Worm (Caenorhabditis elegans) whole organism, young adult: Measurements from ENCODE around the gene fic-1.

Experiments
- B0019.2 ChIP-seq: fragments of 200-800 bp; sonication (Bioruptor generic); conservative IDR thresholded peaks from 2 replicates; pipeline ENCODE4 v1.3.6; 2022; ENCODE audit warnings: missing genetic modification reagents, missing genetic modification characterization, missing compliant biosample characterization
- D2030.7 ChIP-seq: fragments of 200-800 bp; sonication (Bioruptor generic); IDR thresholded peaks from 2 replicates; pipeline ENCODE4 v1.3.6; 2022; ENCODE audit warnings: missing genetic modification reagents, missing genetic modification characterization, missing compliant biosample characterization
- F23B12.7 ChIP-seq: sonication (generic microtip); optimal IDR thresholded peaks from 2 replicates; lab custom pipeline; 2017; ENCODE audit warnings: missing genetic modification characterization, mild to moderate bottlenecking, missing compliant biosample characterization, antibody characterized with exemption, moderate library complexity; ENCODE audit not compliant: insufficient read depth
- F37B4.10 ChIP-seq: fragments of 200-800 bp; sonication (Bioruptor generic); IDR thresholded peaks from 2 replicates; pipeline ENCODE4 v1.3.6; 2022; ENCODE audit warnings: missing genetic modification characterization, missing compliant biosample characterization
- F57A8.1 ChIP-seq: fragments of 200-800 bp; sonication (Bioruptor generic); optimal IDR thresholded peaks from 2 replicates; lab custom pipeline; 2018; ENCODE audit warnings: mild to moderate bottlenecking, missing genetic modification characterization, moderate library complexity, missing compliant biosample characterization
- K12H6.12 ChIP-seq: fragments of 200-800 bp; sonication (Bioruptor generic); optimal IDR thresholded peaks from 2 replicates; lab custom pipeline; 2018; ENCODE audit warnings: mild to moderate bottlenecking, missing genetic modification characterization, missing compliant biosample characterization
- Y53F4B.3 ChIP-seq: fragments of 200-800 bp; sonication (Bioruptor generic); IDR thresholded peaks from 2 replicates; pipeline ENCODE4 v1.3.6; 2022; ENCODE audit warnings: missing genetic modification reagents, missing genetic modification characterization, missing compliant biosample characterization
- ama-1 ChIP-seq, 3 experiments: fragments of 150-350 bp in 1 of 3; sonication (generic microtip) in 2 of 3; optimal IDR thresholded peaks; 2 replicates each; lab custom pipeline; 2014 to 2018; ENCODE audit warnings: missing biosample characterization in 2 of 3, missing genetic modification characterization in 2 of 3, missing genetic modification reagents in 2 of 3
- atf-7 ChIP-seq: sonication (generic microtip); optimal IDR thresholded peaks from 2 replicates; lab custom pipeline; 2017; ENCODE audit warnings: mild to moderate bottlenecking, missing genetic modification characterization, missing compliant biosample characterization
- chd-7 ChIP-seq: sonication (generic microtip); optimal IDR thresholded peaks from 2 replicates; lab custom pipeline; 2016; ENCODE audit warnings: mild to moderate bottlenecking, missing genetic modification characterization, moderate library complexity, missing compliant biosample characterization
- dpl-1 ChIP-seq: fragments of 150-350 bp; optimal IDR thresholded peaks from 2 replicates; lab custom pipeline; 2014; ENCODE audit warnings: missing biosample characterization, missing genetic modification reagents, missing genetic modification characterization
- ekl-4 ChIP-seq: fragments of 200-800 bp; sonication (Bioruptor generic); IDR thresholded peaks from 2 replicates; pipeline ENCODE4 v1.3.6; 2022; ENCODE audit warnings: missing genetic modification reagents, missing genetic modification characterization, missing compliant biosample characterization
- ets-4 ChIP-seq: fragments of 200-800 bp; sonication (Bioruptor generic); optimal IDR thresholded peaks from 2 replicates; lab custom pipeline; 2018; ENCODE audit warnings: mild to moderate bottlenecking, missing genetic modification characterization, missing compliant biosample characterization
- fkh-3 ChIP-seq: sonication (generic microtip); optimal IDR thresholded peaks from 2 replicates; lab custom pipeline; 2016; ENCODE audit warnings: mild to moderate bottlenecking, missing genetic modification characterization, missing compliant biosample characterization
- gei-17 ChIP-seq: fragments of 200-800 bp; sonication (Bioruptor generic); optimal IDR thresholded peaks from 2 replicates; lab custom pipeline; 2018; ENCODE audit warnings: mild to moderate bottlenecking, missing genetic modification characterization, missing compliant biosample characterization
- lag-1 ChIP-seq: fragments of 200-800 bp; sonication (Bioruptor generic); IDR thresholded peaks from 2 replicates; pipeline ENCODE4 v1.3.6; 2022; ENCODE audit warnings: missing genetic modification reagents, missing genetic modification characterization, missing compliant biosample characterization
- lin-54 ChIP-seq: fragments of 200-800 bp; sonication (Bioruptor generic); optimal IDR thresholded peaks from 2 replicates; lab custom pipeline; 2018; ENCODE audit warnings: mild to moderate bottlenecking, missing genetic modification characterization, missing compliant biosample characterization
- lir-1 ChIP-seq: fragments of 200-800 bp; sonication (Bioruptor generic); conservative IDR thresholded peaks from 2 replicates; pipeline ENCODE4 v1.3.6; 2022; ENCODE audit warnings: missing genetic modification reagents, missing genetic modification characterization, missing compliant biosample characterization
- madf-8 ChIP-seq: fragments of 200-800 bp; sonication (Bioruptor generic); conservative IDR thresholded peaks from 2 replicates; pipeline ENCODE4 v1.3.6; 2022; ENCODE audit warnings: missing genetic modification reagents, missing genetic modification characterization, missing compliant biosample characterization
- nfya-1 ChIP-seq: sonication (generic microtip); optimal IDR thresholded peaks from 2 replicates; lab custom pipeline; 2017; ENCODE audit warnings: antibody characterized with exemption, missing compliant biosample characterization, missing genetic modification characterization, borderline replicate concordance; ENCODE audit not compliant: insufficient read depth
- nfyb-1 ChIP-seq: fragments of 200-800 bp; sonication (Bioruptor generic); IDR thresholded peaks from 2 replicates; pipeline ENCODE4 v1.3.6; 2022; ENCODE audit warnings: missing genetic modification reagents, missing genetic modification characterization, missing compliant biosample characterization
- pha-4 ChIP-seq: fragments of 150-350 bp; sonication (generic microtip); optimal IDR thresholded peaks from 2 replicates; lab custom pipeline; 2014; ENCODE audit warnings: missing biosample characterization, missing genetic modification reagents, missing genetic modification characterization
- rec-8 ChIP-seq, 2 experiments: sonication (generic microtip); optimal IDR thresholded peaks; 2 replicates each; lab custom pipeline; 2016; ENCODE audit warnings: mild to moderate bottlenecking in 2 of 2, missing genetic modification characterization in 2 of 2, missing genetic modification reagents in 2 of 2, missing genotype in 2 of 2, missing biosample characterization in 1 of 2, missing compliant biosample characterization in 1 of 2, moderate library complexity in 1 of 2
- repo-1 ChIP-seq: sonication (generic microtip); optimal IDR thresholded peaks from 2 replicates; lab custom pipeline; 2017; ENCODE audit warnings: mild to moderate bottlenecking, missing genetic modification characterization, missing compliant biosample characterization
- rpc-1 ChIP-seq, 2 experiments: fragments of 150-350 bp in 1 of 2; sonication (generic microtip) in 1 of 2; optimal IDR thresholded peaks; 2 replicates each; lab custom pipeline; 2014 to 2018; ENCODE audit warnings: missing biosample characterization in 1 of 2, missing genetic modification characterization in 1 of 2, missing genetic modification reagents in 1 of 2, missing genotype in 1 of 2
- snpc-1.3 ChIP-seq: sonication (generic microtip); optimal IDR thresholded peaks from 2 replicates; lab custom pipeline; 2017; ENCODE audit warnings: missing genetic modification characterization, mild to moderate bottlenecking, missing compliant biosample characterization, antibody characterized with exemption, moderate library complexity, missing genotype, missing genetic modification reagents; ENCODE audit not compliant: insufficient read depth
- snpc-3.4 ChIP-seq: sonication (generic microtip); optimal IDR thresholded peaks from 2 replicates; lab custom pipeline; 2017; ENCODE audit warnings: missing genetic modification characterization, mild to moderate bottlenecking, missing compliant biosample characterization, antibody characterized with exemption, moderate library complexity, missing genotype, missing genetic modification reagents
- somi-1 ChIP-seq: fragments of 200-800 bp; sonication (Bioruptor generic); optimal IDR thresholded peaks from 2 replicates; lab custom pipeline; 2018; ENCODE audit warnings: mild to moderate bottlenecking, missing genetic modification characterization, missing compliant biosample characterization
- tbp1 ChIP-seq: fragments of 200-800 bp; sonication (Bioruptor generic); optimal IDR thresholded peaks from 2 replicates; lab custom pipeline; 2018; ENCODE audit warnings: mild to moderate bottlenecking, missing genetic modification characterization, missing compliant biosample characterization
- unc-62 ChIP-seq: fragments of 150-350 bp; optimal IDR thresholded peaks from 2 replicates; lab custom pipeline; 2014; ENCODE audit warnings: missing biosample characterization, missing genetic modification reagents, missing genetic modification characterization
- zim-3 ChIP-seq: sonication (generic microtip); optimal IDR thresholded peaks from 2 replicates; lab custom pipeline; 2017; ENCODE audit warnings: mild to moderate bottlenecking, missing genetic modification characterization, moderate library complexity, missing compliant biosample characterization
- ztf-18 ChIP-seq: sonication (generic microtip); optimal IDR thresholded peaks from 2 replicates; lab custom pipeline; 2016; ENCODE audit warnings: missing genotype, mild to moderate bottlenecking, missing genetic modification characterization, missing compliant biosample characterization
- ztf-22 ChIP-seq: fragments of 200-800 bp; sonication (Bioruptor generic); optimal IDR thresholded peaks from 2 replicates; lab custom pipeline; 2018; ENCODE audit warnings: mild to moderate bottlenecking, missing genetic modification characterization, moderate library complexity, missing compliant biosample characterization
- ztf-6 ChIP-seq: fragments of 200-800 bp; sonication (Bioruptor generic); IDR thresholded peaks from 2 replicates; pipeline ENCODE4 v1.3.6; 2022; ENCODE audit warnings: missing genetic modification reagents, missing genetic modification characterization, missing compliant biosample characterization

Gene fic-1

DNA sequence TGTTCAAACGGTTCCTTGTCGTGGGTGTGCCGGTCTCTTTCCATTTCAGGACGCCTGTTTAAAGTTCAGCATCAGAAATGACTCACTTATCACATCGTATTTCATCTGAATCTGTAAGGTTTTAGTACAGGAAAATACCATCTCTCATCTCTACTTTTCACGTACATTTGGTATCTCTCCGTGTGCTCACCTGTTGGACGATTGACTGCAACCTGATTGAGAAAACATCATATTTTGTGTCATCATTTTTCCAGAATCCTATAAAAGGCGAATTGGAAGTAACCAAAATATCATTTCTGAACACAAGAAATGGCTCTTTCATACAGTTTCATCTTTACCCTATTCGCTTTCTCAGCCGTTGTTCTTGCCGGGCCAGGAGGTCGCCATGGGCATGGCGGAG is 37.2 kb upstream of the fic-1 start, which contains the start of gene srlf-30:
Gene srlf-30 (plus strand): TSS at position 301 of the 400 bp plus-strand sequence.
- TF ChIP-seq ztf-22 (GFP tag; lab: Kevin White, UChicago) (no peak), lag-1 (GFP tag; lab: Robert Waterston, UW) (no peak), somi-1 (GFP tag; lab: Kevin White, UChicago) (no peak), D2030.7 (GFP tag; lab: Robert Waterston, UW) (no peak), F23B12.7 (tag; lab: Kevin White, UChicago) (no peak), rec-8 (tag; optimal IDR thresholded peaks at IDR 0.05; lab: Kevin White, UChicago) (no peak), nfyb-1 (GFP tag; lab: Robert Waterston, UW) (no peak), fkh-3 (tag; lab: Kevin White, UChicago) (no peak), zim-3 (tag; lab: Kevin White, UChicago) (no peak)
- TF ChIP-seq, all 124 proteins: peak for 0

DNA sequence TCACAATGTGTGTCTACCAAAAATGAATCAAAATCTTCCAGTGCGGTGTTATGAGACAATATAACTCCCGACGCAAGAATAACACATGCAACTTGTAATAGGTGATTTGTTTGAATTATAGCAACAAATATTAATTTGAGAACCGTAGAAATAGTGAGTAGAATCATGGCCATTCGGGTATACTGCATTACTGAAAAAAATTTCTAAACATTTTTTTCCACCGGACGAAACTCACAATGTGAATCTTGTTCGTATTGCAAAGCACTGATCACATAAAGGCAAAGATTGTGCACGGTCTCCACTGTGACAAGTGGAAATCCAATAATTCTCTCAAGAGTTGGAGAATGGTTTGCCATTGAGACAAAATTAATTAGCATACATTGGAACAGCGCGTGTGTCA is 34.8 kb upstream of the fic-1 start:
- TF ChIP-seq ama-1 (optimal IDR thresholded peaks at IDR 0.05; lab: Kevin White, UChicago) (no peak), ama-1 (GFP tag; optimal IDR thresholded peaks at IDR 0.05; lab: Kevin White, UChicago) (no peak), ztf-6 (GFP tag; lab: Robert Waterston, UW) (no peak), B0019.2 (no peak), atf-7 (no peak), lir-1 (GFP tag; lab: Robert Waterston, UW) (no peak), nfya-1 (tag; lab: Kevin White, UChicago) (no peak), snpc-3.4 (tag; lab: Kevin White, UChicago) (no peak), ekl-4 (GFP tag; lab: Robert Waterston, UW) (no peak), lin-54 (GFP tag; lab: Kevin White, UChicago) (no peak), F23B12.7 (tag; lab: Kevin White, UChicago) (no peak), rpc-1 (optimal IDR thresholded peaks at IDR 0.05; lab: Kevin White, UChicago) (no peak), rpc-1 (tag; optimal IDR thresholded peaks at IDR 0.05; lab: Kevin White, UChicago) (no peak), F57A8.1 (GFP tag; lab: Kevin White, UChicago) (no peak), somi-1 (GFP tag; lab: Kevin White, UChicago) (no peak), ets-4 (GFP tag; lab: Kevin White, UChicago) (no peak), tbp1 (GFP tag; lab: Kevin White, UChicago) (no peak), gei-17 (GFP tag; lab: Kevin White, UChicago) (no peak), unc-62 (GFP tag; lab: Kevin White, UChicago) (no peak), dpl-1 (no peak)

DNA sequence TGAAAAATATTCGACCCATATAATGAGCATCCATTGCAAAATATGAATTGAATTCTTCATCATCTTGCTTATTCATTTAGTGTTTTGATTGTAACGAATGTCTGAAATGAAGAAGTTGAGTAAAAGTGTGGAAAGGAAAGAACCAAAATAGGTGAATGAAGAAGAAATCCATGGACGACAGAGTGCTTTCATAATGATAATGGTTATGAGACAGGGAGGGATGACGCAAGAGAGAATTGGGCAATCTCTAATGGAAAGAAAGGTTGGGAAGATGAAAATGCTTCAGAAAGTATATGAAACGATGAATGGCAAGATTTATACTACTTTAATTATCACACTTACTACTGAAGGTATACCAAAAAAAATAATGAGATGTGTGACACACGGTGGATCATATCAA is 33.0 kb upstream of the fic-1 start, which contains the start of gene ZK596.3:
Gene ZK596.3 (minus strand): TSS at position 101 of the 400 bp plus-strand sequence.
- TF ChIP-seq F37B4.10 (GFP tag; lab: Robert Waterston, UW) = no peak
- no peak for TF ChIP-seq lag-1 (GFP tag; lab: Robert Waterston, UW)
- TF ChIP-seq repo-1 (tag; lab: Kevin White, UChicago) = no peak
- TF ChIP-seq ztf-18 (tag; lab: Kevin White, UChicago) = no peak
- no peak for TF ChIP-seq madf-8
- no peak for TF ChIP-seq Y53F4B.3 (GFP tag; lab: Robert Waterston, UW)
- TF ChIP-seq chd-7 (tag; lab: Kevin White, UChicago) = no peak
- no peak for TF ChIP-seq K12H6.12 (tag; lab: Kevin White, UChicago)
- TF ChIP-seq pha-4 (tag; lab: Kevin White, UChicago) = no peak
- no peak for TF ChIP-seq snpc-1.3 (tag; lab: Kevin White, UChicago)
